Worm (Caenorhabditis elegans) whole organism, young adult: ENCODE data around the gene cutl-15.

Experiments
- B0019.2 ChIP-seq: fragments of 200-800 bp; sonication (Bioruptor generic); conservative IDR thresholded peaks from 2 replicates; pipeline ENCODE4 v1.3.6; 2022; ENCODE audit warnings: missing genetic modification reagents, missing genetic modification characterization, missing compliant biosample characterization
- B0261.1 ChIP-seq: sonication (generic microtip); optimal IDR thresholded peaks from 2 replicates; lab custom pipeline; 2016; ENCODE audit warnings: mild to moderate bottlenecking, missing genetic modification characterization, moderate library complexity, missing compliant biosample characterization
- B0336.3 ChIP-seq: fragments of 200-800 bp; sonication (Bioruptor generic); IDR thresholded peaks from 2 replicates; pipeline ENCODE4 v1.3.6; 2022; ENCODE audit warnings: missing genetic modification characterization, missing compliant biosample characterization
- C17E4.6 ChIP-seq: fragments of 200-800 bp; sonication (Bioruptor generic); IDR thresholded peaks from 2 replicates; pipeline ENCODE4 v1.3.6; 2022; ENCODE audit warnings: missing genetic modification reagents, missing genetic modification characterization, missing compliant biosample characterization
- F23B12.7 ChIP-seq: sonication (generic microtip); optimal IDR thresholded peaks from 2 replicates; lab custom pipeline; 2017; ENCODE audit warnings: missing genetic modification characterization, mild to moderate bottlenecking, missing compliant biosample characterization, antibody characterized with exemption, moderate library complexity; ENCODE audit not compliant: insufficient read depth
- F52B5.7 ChIP-seq: sonication (generic microtip); optimal IDR thresholded peaks from 2 replicates; lab custom pipeline; 2016; ENCODE audit warnings: mild to moderate bottlenecking, missing genetic modification characterization, missing compliant biosample characterization
- T07F8.4 ChIP-seq: sonication (generic microtip); optimal IDR thresholded peaks from 2 replicates; lab custom pipeline; 2016; ENCODE audit warnings: mild to moderate bottlenecking, missing genetic modification characterization, moderate library complexity, missing compliant biosample characterization
- akir-1 ChIP-seq: fragments of 200-800 bp; sonication (Bioruptor generic); optimal IDR thresholded peaks from 2 replicates; lab custom pipeline; 2018; ENCODE audit warnings: mild to moderate bottlenecking, missing genetic modification characterization, moderate library complexity, missing compliant biosample characterization
- aptf-2 ChIP-seq: fragments of 200-800 bp; sonication (Bioruptor generic); conservative IDR thresholded peaks from 2 replicates; pipeline ENCODE4 v1.3.6; 2022; ENCODE audit warnings: missing genetic modification reagents, missing genetic modification characterization, missing compliant biosample characterization
- athp-1 ChIP-seq: sonication (generic microtip); optimal IDR thresholded peaks from 2 replicates; lab custom pipeline; 2017; ENCODE audit warnings: mild to moderate bottlenecking, missing genetic modification characterization, missing compliant biosample characterization
- cebp-1 ChIP-seq, 2 experiments: fragments of 200-800 bp in 1 of 2; sonication (Bioruptor generic) in 1 of 2; sonication (generic microtip) in 1 of 2; IDR thresholded peaks in 1 of 2; optimal IDR thresholded peaks in 1 of 2; 2 replicates each; pipeline versions ENCODE4 v1.3.6 to Lab custom; 2017 to 2022; ENCODE audit warnings: missing compliant biosample characterization in 2 of 2, missing genetic modification characterization in 2 of 2, mild to moderate bottlenecking in 1 of 2, missing genetic modification reagents in 1 of 2, moderate library complexity in 1 of 2
- cebp-2 ChIP-seq: fragments of 200-800 bp; sonication (Bioruptor generic); IDR thresholded peaks from 2 replicates; pipeline ENCODE4 v1.3.6; 2022; ENCODE audit warnings: missing genetic modification characterization, missing compliant biosample characterization
- ceh-100 ChIP-seq: fragments of 200-800 bp; sonication (Bioruptor generic); IDR thresholded peaks from 2 replicates; pipeline ENCODE4 v1.3.6; 2022; ENCODE audit warnings: missing genetic modification reagents, missing genetic modification characterization, missing compliant biosample characterization
- ceh-91 ChIP-seq: fragments of 200-800 bp; sonication (Bioruptor generic); IDR thresholded peaks from 2 replicates; pipeline ENCODE4 v1.3.6; 2022; ENCODE audit warnings: missing genetic modification reagents, missing genetic modification characterization, missing compliant biosample characterization
- efl-1 ChIP-seq: fragments of 150-350 bp; optimal IDR thresholded peaks from 2 replicates; lab custom pipeline; 2014; ENCODE audit warnings: missing biosample characterization, missing genetic modification reagents, missing genetic modification characterization
- egl-18 ChIP-seq: fragments of 200-800 bp; sonication (Bioruptor generic); IDR thresholded peaks from 2 replicates; pipeline ENCODE4 v1.3.6; 2022; ENCODE audit warnings: missing genetic modification reagents, missing genetic modification characterization, missing compliant biosample characterization
- ekl-4 ChIP-seq: fragments of 200-800 bp; sonication (Bioruptor generic); IDR thresholded peaks from 2 replicates; pipeline ENCODE4 v1.3.6; 2022; ENCODE audit warnings: missing genetic modification reagents, missing genetic modification characterization, missing compliant biosample characterization
- fkh-3 ChIP-seq: sonication (generic microtip); optimal IDR thresholded peaks from 2 replicates; lab custom pipeline; 2016; ENCODE audit warnings: mild to moderate bottlenecking, missing genetic modification characterization, missing compliant biosample characterization
- hlh-26 ChIP-seq: fragments of 200-800 bp; sonication (Bioruptor generic); conservative IDR thresholded peaks from 2 replicates; pipeline ENCODE4 v1.3.6; 2022; ENCODE audit warnings: missing genetic modification reagents, missing genetic modification characterization, missing compliant biosample characterization
- hmg-1.2 ChIP-seq: fragments of 200-800 bp; sonication (Bioruptor generic); IDR thresholded peaks from 2 replicates; pipeline ENCODE4 v1.3.6; 2022; ENCODE audit warnings: missing genetic modification reagents, missing genetic modification characterization, missing compliant biosample characterization
- hsf-1 ChIP-seq: fragments of 200-800 bp; sonication (Bioruptor generic); IDR thresholded peaks from 2 replicates; pipeline ENCODE4 v1.3.6; 2022; ENCODE audit warnings: missing genetic modification reagents, missing genetic modification characterization, missing compliant biosample characterization
- let-526 ChIP-seq: fragments of 200-800 bp; sonication (Bioruptor generic); IDR thresholded peaks from 2 replicates; pipeline ENCODE4 v1.3.6; 2022; ENCODE audit warnings: missing genetic modification reagents, missing genetic modification characterization, missing compliant biosample characterization
- lin-26 ChIP-seq: fragments of 200-800 bp; sonication (Bioruptor generic); IDR thresholded peaks from 2 replicates; pipeline ENCODE4 v1.3.6; 2022; ENCODE audit warnings: missing genetic modification reagents, missing genetic modification characterization, missing compliant biosample characterization
- lin-54 ChIP-seq: fragments of 200-800 bp; sonication (Bioruptor generic); optimal IDR thresholded peaks from 2 replicates; lab custom pipeline; 2018; ENCODE audit warnings: mild to moderate bottlenecking, missing genetic modification characterization, missing compliant biosample characterization
- madf-10 ChIP-seq: sonication (generic microtip); optimal IDR thresholded peaks from 2 replicates; lab custom pipeline; 2016; ENCODE audit warnings: mild to moderate bottlenecking, missing genetic modification characterization, missing compliant biosample characterization
- madf-6 ChIP-seq: fragments of 200-800 bp; sonication (Bioruptor generic); IDR thresholded peaks from 2 replicates; pipeline ENCODE4 v1.3.6; 2022; ENCODE audit warnings: missing genetic modification reagents, missing genetic modification characterization, missing compliant biosample characterization
- mel-28 ChIP-seq: sonication (generic microtip); optimal IDR thresholded peaks from 2 replicates; lab custom pipeline; 2016; ENCODE audit warnings: borderline replicate concordance, mild to moderate bottlenecking, missing genetic modification characterization, missing compliant biosample characterization
- mxl-1 ChIP-seq: sonication (generic microtip); optimal IDR thresholded peaks from 2 replicates; lab custom pipeline; 2016; ENCODE audit warnings: missing genetic modification characterization, missing compliant biosample characterization
- nfya-1 ChIP-seq: sonication (generic microtip); optimal IDR thresholded peaks from 2 replicates; lab custom pipeline; 2017; ENCODE audit warnings: antibody characterized with exemption, missing compliant biosample characterization, missing genetic modification characterization, borderline replicate concordance; ENCODE audit not compliant: insufficient read depth
- nfya-2 ChIP-seq: fragments of 200-800 bp; sonication (Bioruptor generic); IDR thresholded peaks from 2 replicates; pipeline ENCODE4 v1.3.6; 2022; ENCODE audit warnings: missing genetic modification reagents, missing genetic modification characterization, missing compliant biosample characterization
- nhr-120 ChIP-seq: fragments of 200-800 bp; sonication (Bioruptor generic); IDR thresholded peaks from 2 replicates; pipeline ENCODE4 v1.3.6; 2022; ENCODE audit warnings: missing genetic modification characterization, missing compliant biosample characterization
- nhr-179 ChIP-seq: sonication (generic microtip); optimal IDR thresholded peaks from 2 replicates; lab custom pipeline; 2016; ENCODE audit warnings: mild to moderate bottlenecking, missing genetic modification characterization, missing compliant biosample characterization
- nhr-27 ChIP-seq: fragments of 200-800 bp; sonication (Bioruptor generic); optimal IDR thresholded peaks from 2 replicates; lab custom pipeline; 2018; ENCODE audit warnings: mild to moderate bottlenecking, missing genetic modification characterization, moderate library complexity, missing compliant biosample characterization
- nhr-90 ChIP-seq: sonication (generic microtip); optimal IDR thresholded peaks from 2 replicates; lab custom pipeline; 2016; ENCODE audit warnings: missing genotype, mild to moderate bottlenecking, missing genetic modification characterization, missing compliant biosample characterization
- pha-4 ChIP-seq: fragments of 150-350 bp; sonication (generic microtip); optimal IDR thresholded peaks from 2 replicates; lab custom pipeline; 2014; ENCODE audit warnings: missing biosample characterization, missing genetic modification reagents, missing genetic modification characterization
- sdz-38 ChIP-seq: sonication (generic microtip); optimal IDR thresholded peaks from 2 replicates; lab custom pipeline; 2016; ENCODE audit warnings: missing genotype, missing genetic modification characterization, missing compliant biosample characterization
- sea-2 ChIP-seq: fragments of 200-800 bp; sonication (Bioruptor generic); IDR thresholded peaks from 2 replicates; pipeline ENCODE4 v1.3.6; 2022; ENCODE audit warnings: missing genetic modification characterization, missing compliant biosample characterization
- snpc-1.1 ChIP-seq: sonication (generic microtip); optimal IDR thresholded peaks from 2 replicates; lab custom pipeline; 2017; ENCODE audit warnings: missing genetic modification characterization, mild to moderate bottlenecking, missing compliant biosample characterization, antibody characterized with exemption, moderate library complexity, missing genotype, missing genetic modification reagents; ENCODE audit not compliant: insufficient read depth
- snpc-1.3 ChIP-seq: sonication (generic microtip); optimal IDR thresholded peaks from 2 replicates; lab custom pipeline; 2017; ENCODE audit warnings: missing genetic modification characterization, mild to moderate bottlenecking, missing compliant biosample characterization, antibody characterized with exemption, moderate library complexity, missing genotype, missing genetic modification reagents; ENCODE audit not compliant: insufficient read depth
- snpc-3.4 ChIP-seq: sonication (generic microtip); optimal IDR thresholded peaks from 2 replicates; lab custom pipeline; 2017; ENCODE audit warnings: missing genetic modification characterization, mild to moderate bottlenecking, missing compliant biosample characterization, antibody characterized with exemption, moderate library complexity, missing genotype, missing genetic modification reagents
- xnd-1 ChIP-seq: sonication (generic microtip); optimal IDR thresholded peaks from 2 replicates; lab custom pipeline; 2016; ENCODE audit warnings: missing genotype, missing genetic modification reagents, missing genetic modification characterization, missing compliant biosample characterization
- zfh-2 ChIP-seq: fragments of 200-800 bp; sonication (Bioruptor generic); conservative IDR thresholded peaks from 2 replicates; pipeline ENCODE4 v1.3.6; 2022; ENCODE audit warnings: missing genetic modification reagents, missing genetic modification characterization, missing compliant biosample characterization
- ztf-3 ChIP-seq: fragments of 200-800 bp; sonication (Bioruptor generic); optimal IDR thresholded peaks from 2 replicates; lab custom pipeline; 2018; ENCODE audit warnings: mild to moderate bottlenecking, missing genetic modification characterization, missing compliant biosample characterization

Gene cutl-15

DNA sequence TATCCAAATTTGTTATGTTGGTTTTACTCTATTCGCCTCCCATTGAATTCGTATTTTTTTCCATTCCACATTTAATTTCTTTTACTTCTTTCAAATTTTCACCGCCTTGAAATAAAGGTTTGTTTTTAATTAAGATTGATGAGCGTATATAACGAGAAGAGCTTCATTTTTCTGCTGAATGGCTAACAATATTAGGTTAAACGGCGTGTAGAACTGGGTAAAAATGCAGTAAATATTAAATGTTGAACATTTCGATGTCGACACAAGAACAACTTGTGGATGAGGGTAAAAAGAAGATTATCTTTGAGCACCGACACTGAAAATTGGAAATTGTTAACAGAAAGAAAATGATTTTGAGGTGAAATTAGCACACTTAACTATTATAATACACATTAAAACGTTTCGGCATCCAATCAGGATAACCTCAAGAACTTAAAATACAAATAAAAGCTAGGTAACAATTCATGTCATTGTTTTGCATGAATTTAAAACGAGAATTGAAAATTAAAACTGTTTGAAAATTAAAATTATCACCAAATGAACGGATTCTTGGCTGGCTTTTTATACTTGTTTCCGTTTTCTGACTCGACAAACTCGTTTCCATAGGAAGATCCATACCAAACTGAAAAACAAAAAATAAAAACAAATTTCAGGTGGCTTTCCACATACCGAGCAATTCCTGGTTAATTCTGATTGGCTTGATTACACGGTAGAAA lies 8.4 kb downstream of the cutl-15 start (continued):
- TF ChIP-seq nfya-2 (GFP tag; lab: Robert Waterston, UW) (no peak), aptf-2 (GFP tag; lab: Robert Waterston, UW) (no peak), nhr-179 (no peak), madf-10 (tag; lab: Kevin White, UChicago) (no peak), C17E4.6 (GFP tag; lab: Robert Waterston, UW) (0 out of 2 replicates have a peak, but pooled peaks have one; percentile 9), snpc-1.3 (tag; lab: Kevin White, UChicago) (peak; percentile 20), mxl-1 (tag; lab: Kevin White, UChicago) (no peak), pha-4 (no peak), lin-54 (GFP tag; lab: Kevin White, UChicago) (peak; percentile 9), B0261.1 (tag; lab: Kevin White, UChicago) (no peak), cebp-1 (GFP tag; IDR thresholded peaks at IDR 0.05; lab: Robert Waterston, UW) (no peak), cebp-1 (tag; optimal IDR thresholded peaks at IDR 0.05; lab: Kevin White, UChicago) (peak; percentile 31), B0336.3 (GFP tag; lab: Robert Waterston, UW) (0 out of 2 replicates have a peak, but pooled peaks have one; percentile 21)

DNA sequence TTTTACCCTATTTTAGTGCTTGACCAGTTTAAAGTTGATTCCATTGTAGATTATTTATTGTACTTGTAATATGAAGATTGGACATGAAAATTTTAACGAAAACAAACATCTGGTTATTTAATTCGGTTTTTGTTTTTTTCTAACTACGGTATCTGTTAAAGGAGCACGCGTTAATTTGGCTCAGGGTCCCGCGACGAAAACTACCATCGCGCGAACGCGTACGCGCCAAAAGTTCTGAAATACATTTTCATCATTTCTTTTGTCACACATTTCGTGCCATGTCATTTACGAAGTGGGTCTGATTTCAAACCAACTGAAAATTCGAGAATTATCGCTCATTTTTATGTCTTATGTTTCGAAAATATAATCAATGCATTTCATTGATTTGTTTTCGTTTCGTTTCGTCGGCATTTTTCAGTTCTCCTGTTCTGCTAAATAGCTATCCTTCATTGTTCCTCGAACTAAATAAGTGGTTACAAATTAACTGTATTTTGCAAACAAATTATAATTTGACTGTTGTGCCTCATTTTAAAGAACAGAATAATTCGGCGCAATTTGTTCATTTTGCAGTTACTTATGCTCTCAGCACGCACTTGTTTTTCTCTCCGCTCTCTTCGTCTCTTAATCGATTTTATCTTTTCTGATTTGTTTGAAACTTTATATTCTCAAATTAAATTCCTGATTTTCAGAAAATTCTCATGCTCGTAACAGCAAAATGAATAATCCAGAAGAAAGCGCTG lies 13.6 kb downstream of the cutl-15 start, which contains the start of gene T21B10.3:
Gene T21B10.3 (plus strand): TSS at position 690 of the 740 bp plus-strand sequence.
- TF ChIP-seq lin-26 (GFP tag; lab: Robert Waterston, UW) (peak; percentile 75), hlh-26 (GFP tag; lab: Robert Waterston, UW) (no peak), lin-54 (GFP tag; lab: Kevin White, UChicago) (peak; percentile 90), B0019.2 (GFP tag; lab: Robert Waterston, UW) (peak; percentile 89), efl-1 (GFP tag; lab: Kevin White, UChicago) (peak; percentile 99), egl-18 (0 out of 2 replicates have a peak, but pooled peaks have one; percentile 67), hsf-1 (GFP tag; lab: Robert Waterston, UW) (peak; percentile 91), ceh-100 (GFP tag; lab: Robert Waterston, UW) (peak; percentile 60), xnd-1 (tag; lab: Kevin White, UChicago) (peak; percentile 98), F52B5.7 (peak; percentile 89), cebp-2 (GFP tag; lab: Robert Waterston, UW) (no peak), mel-28 (tag; lab: Kevin White, UChicago) (no peak), let-526 (GFP tag; lab: Robert Waterston, UW) (peak; percentile 44; the same call in 1 of the 2 replicates), ceh-91 (GFP tag; lab: Robert Waterston, UW) (peak; percentile 97), snpc-1.3 (tag; lab: Kevin White, UChicago) (peak; percentile 90), fkh-3 (tag; lab: Kevin White, UChicago) (no peak), sdz-38 (no peak), madf-6 (GFP tag; lab: Robert Waterston, UW) (peak; percentile 99), ekl-4 (GFP tag; lab: Robert Waterston, UW) (peak; percentile 86), snpc-3.4 (tag; lab: Kevin White, UChicago) (peak; percentile 93), F23B12.7 (tag; lab: Kevin White, UChicago) (peak; percentile 80), athp-1 (tag; lab: Kevin White, UChicago) (peak; percentile 90), T07F8.4 (tag; lab: Kevin White, UChicago) (no peak), nhr-27 (peak; percentile 28), madf-10 (tag; lab: Kevin White, UChicago) (peak; percentile 62), ztf-3 (GFP tag; lab: Kevin White, UChicago) (no peak), nhr-120 (GFP tag; lab: Robert Waterston, UW) (no peak), zfh-2 (GFP tag; lab: Robert Waterston, UW) (no peak), sea-2 (no peak), snpc-1.1 (peak; percentile 61), nfya-1 (no peak), nhr-90 (tag; lab: Kevin White, UChicago) (no peak), hmg-1.2 (GFP tag; lab: Robert Waterston, UW) (peak; percentile 75), akir-1 (GFP tag; lab: Kevin White, UChicago) (no peak)
